Worm (Caenorhabditis elegans): Measurements from ENCODE around the gene cpsf-2.

cpsf-2 gene

ce11 chrV:7220973-7221519 is 42.1 kb downstream of the cpsf-2 start, which contains the start of the genes C13F10.8, C13F10.6 and kxd-1:
TSS of gene C13F10.8 (minus strand) at chrV:7221023.
TSS of gene C13F10.6 (minus strand) at chrV:7221039.
TSS of gene kxd-1 (plus strand) at chrV:7221469.
- no peak for TF ChIP-seq Y67H2A.10 (GFP tag; conservative IDR thresholded peaks at IDR 0.05)
- TF ChIP-seq unc-62 (GFP tag; optimal IDR thresholded peaks at IDR 0.05): no peak
- TF ChIP-seq nhr-179 (tag; optimal IDR thresholded peaks at IDR 0.05): no peak
- TF ChIP-seq Y95B8A.8 (GFP tag; IDR thresholded peaks at IDR 0.05): no peak
- no peak for TF ChIP-seq ccch-3 (GFP tag; optimal IDR thresholded peaks at IDR 0.05)
- TF ChIP-seq lin-40 (tag; optimal IDR thresholded peaks at IDR 0.05): no peak
- no peak for TF ChIP-seq F57A8.1 (GFP tag; optimal IDR thresholded peaks at IDR 0.05)
- no peak for TF ChIP-seq him-1 (tag; optimal IDR thresholded peaks at IDR 0.05)
- peak; percentile 19; the same call in 1 of the 2 replicates for TF ChIP-seq madf-6 (GFP tag; IDR thresholded peaks at IDR 0.05)
- TF ChIP-seq mel-28 (tag; optimal IDR thresholded peaks at IDR 0.05; ENCODE audit: borderline replicate concordance): no peak
- TF ChIP-seq nhr-90 (tag; optimal IDR thresholded peaks at IDR 0.05): no peak
- TF ChIP-seq madf-3 (GFP tag; IDR thresholded peaks at IDR 0.05): 0 out of 2 replicates have a peak, but pooled peaks have one; percentile 70
- peak; percentile 40 for TF ChIP-seq ztf-18 (tag; optimal IDR thresholded peaks at IDR 0.05)
- TF ChIP-seq nfyb-1 (GFP tag; IDR thresholded peaks at IDR 0.05): no peak
- no peak for TF ChIP-seq tlf-1 (GFP tag; optimal IDR thresholded peaks at IDR 0.05)
- no peak for TF ChIP-seq rcor-1 (GFP tag; IDR thresholded peaks at IDR 0.05)
- no peak for TF ChIP-seq sptf-2 (GFP tag; optimal IDR thresholded peaks at IDR 0.05)
- no peak for TF ChIP-seq Y53F4B.3 (GFP tag; IDR thresholded peaks at IDR 0.05)
- TF ChIP-seq ceh-58 (GFP tag; IDR thresholded peaks at IDR 0.05): no peak
- no peak for TF ChIP-seq F22D6.2 (tag; optimal IDR thresholded peaks at IDR 0.05)
- no peak for TF ChIP-seq rpc-1 (optimal IDR thresholded peaks at IDR 0.05)
- no peak for TF ChIP-seq rpc-1 (tag; optimal IDR thresholded peaks at IDR 0.05)
- TF ChIP-seq sea-2 (GFP tag; IDR thresholded peaks at IDR 0.05): no peak
- no peak for TF ChIP-seq Y53G8AR.9 (GFP tag; conservative IDR thresholded peaks at IDR 0.05)
- TF ChIP-seq cebp-1 (GFP tag; IDR thresholded peaks at IDR 0.05): no peak
- peak; percentile 38 for TF ChIP-seq cebp-1 (tag; optimal IDR thresholded peaks at IDR 0.05)
- no peak for TF ChIP-seq mcd-1 (GFP tag; IDR thresholded peaks at IDR 0.05)
- TF ChIP-seq B0035.1 (tag; optimal IDR thresholded peaks at IDR 0.05): no peak
- peak; percentile 5 for TF ChIP-seq attf-5 (GFP tag; optimal IDR thresholded peaks at IDR 0.05)
- TF ChIP-seq ceh-79 (tag; optimal IDR thresholded peaks at IDR 0.05): no peak
- no peak for TF ChIP-seq F10E7.11 (tag; optimal IDR thresholded peaks at IDR 0.05)
- no peak for TF ChIP-seq snpc-4 (GFP tag; optimal IDR thresholded peaks at IDR 0.05)
- no peak for TF ChIP-seq snpc-4 (tag; optimal IDR thresholded peaks at IDR 0.05)
- no peak for TF ChIP-seq hmg-20 (GFP tag; IDR thresholded peaks at IDR 0.05)
- no peak for TF ChIP-seq egl-44 (GFP tag; IDR thresholded peaks at IDR 0.05)
- TF ChIP-seq ZK185.1 (tag; optimal IDR thresholded peaks at IDR 0.05; ENCODE audit: poor library complexity, severe bottlenecking): no peak
- TF ChIP-seq bed-2 (GFP tag; IDR thresholded peaks at IDR 0.05): no peak

DNA sequence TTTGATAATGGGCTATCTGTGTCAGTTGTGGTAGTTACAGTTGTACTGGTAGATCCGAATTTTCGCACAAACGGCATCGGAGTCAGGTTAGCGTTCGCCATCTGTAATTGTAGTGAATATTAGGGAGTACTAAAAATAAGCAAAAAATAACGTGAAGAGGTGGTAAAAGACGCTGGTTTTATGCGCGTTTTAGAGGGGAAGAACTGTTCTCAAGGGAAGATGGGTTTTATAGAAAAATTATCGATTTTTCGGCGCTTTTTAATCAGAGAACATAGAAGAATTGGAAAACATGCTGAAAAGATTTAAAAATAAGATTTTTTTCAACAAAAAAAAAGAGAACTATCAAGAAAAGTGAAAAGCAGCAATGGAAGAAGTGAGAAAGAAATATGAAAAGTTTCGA is 44.2 kb downstream of the cpsf-2 start, which contains the start of gene C13F10.7:
C13F10.7 (minus strand) TSS at position 101 of the 400 bp plus-strand sequence.
- TF ChIP-seq Y67H2A.10 (GFP tag; conservative IDR thresholded peaks at IDR 0.05) (no peak), bed-1 (GFP tag; IDR thresholded peaks at IDR 0.05) (no peak), zfh-2 (GFP tag; conservative IDR thresholded peaks at IDR 0.05) (no peak), lsl-1 (GFP tag; optimal IDR thresholded peaks at IDR 0.05) (no peak), atf-7 (tag; optimal IDR thresholded peaks at IDR 0.05) (no peak), Y95B8A.8 (GFP tag; IDR thresholded peaks at IDR 0.05) (no peak), efl-1 (GFP tag; optimal IDR thresholded peaks at IDR 0.05) (no peak), B0035.1 (tag; optimal IDR thresholded peaks at IDR 0.05) (no peak), him-1 (tag; optimal IDR thresholded peaks at IDR 0.05) (no peak), tlf-1 (GFP tag; optimal IDR thresholded peaks at IDR 0.05) (no peak), F49E8.2 (tag; optimal IDR thresholded peaks at IDR 0.05; ENCODE audit: insufficient read depth) (no peak), mes-4 (tag; optimal IDR thresholded peaks at IDR 0.05) (no peak), ceh-91 (GFP tag; IDR thresholded peaks at IDR 0.05) (no peak), ztf-6 (GFP tag; IDR thresholded peaks at IDR 0.05) (no peak), D2030.7 (GFP tag; IDR thresholded peaks at IDR 0.05) (no peak), tbx-9 (tag; optimal IDR thresholded peaks at IDR 0.05; ENCODE audit: borderline replicate concordance) (no peak), somi-1 (GFP tag; optimal IDR thresholded peaks at IDR 0.05) (no peak)
